Fruit fly (Drosophila melanogaster): ENCODE measurements around the gene yata.

Gene yata

DNA sequence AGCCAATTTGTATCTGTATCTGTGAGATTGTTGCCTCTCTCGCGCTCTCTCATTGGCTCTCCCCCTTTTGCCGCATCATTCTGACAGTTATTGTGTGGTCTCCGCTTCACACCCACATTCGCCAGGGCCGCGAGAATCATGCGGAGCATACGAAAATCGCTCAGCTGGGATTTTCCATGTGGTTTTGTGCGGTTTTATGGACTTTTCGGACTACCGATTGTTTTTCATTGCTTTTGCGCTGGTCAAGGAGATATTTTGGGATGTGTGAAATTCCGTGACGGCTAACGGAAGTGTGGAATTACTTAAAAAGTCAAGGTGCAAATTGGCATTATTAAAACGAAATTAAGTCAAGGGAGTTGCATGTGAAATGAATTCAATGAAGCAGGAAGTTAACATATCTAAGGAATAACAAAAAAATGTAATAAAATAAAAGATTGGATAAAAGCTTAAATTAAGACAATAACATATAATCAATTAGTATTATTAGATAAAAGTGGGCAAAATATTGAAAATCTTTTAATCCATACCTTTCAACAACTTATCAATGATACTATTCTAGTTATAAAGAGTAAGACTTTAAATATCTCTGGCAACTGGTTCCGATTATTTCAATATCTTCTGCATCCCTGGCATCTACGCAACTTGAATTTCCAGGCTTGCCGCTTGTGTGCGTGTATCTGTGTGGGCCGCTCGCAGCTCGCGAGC is 23.2 kb downstream of the yata start (continued):
- no peak for TF ChIP-seq CG17612 (GFP tag; IDR thresholded peaks at IDR 0.05)
- TF ChIP-seq tll (GFP tag; optimal IDR thresholded peaks at IDR 0.05), result no peak
- TF ChIP-seq exex (tag; optimal IDR thresholded peaks at IDR 0.05), result no peak
- no peak for TF ChIP-seq ato (GFP tag; IDR thresholded peaks at IDR 0.05; ENCODE audit: partially characterized antibody)
- TF ChIP-seq slou (GFP tag; optimal IDR thresholded peaks at IDR 0.05), result no peak
- no peak for TF ChIP-seq Dfd (GFP tag; optimal IDR thresholded peaks at IDR 0.05)
- peak; percentile 62 for TF ChIP-seq tio (GFP tag; optimal IDR thresholded peaks at IDR 0.05)
- TF ChIP-seq NC2β (GFP tag; optimal IDR thresholded peaks at IDR 0.05), result no peak
- TF ChIP-seq pros (GFP tag; optimal IDR thresholded peaks at IDR 0.05), result no peak
- no peak for TF ChIP-seq HmgD (GFP tag; optimal IDR thresholded peaks at IDR 0.05)
- TF ChIP-seq Opbp (GFP tag; IDR thresholded peaks at IDR 0.05; ENCODE audit: partially characterized antibody), result no peak
- no peak for TF ChIP-seq CG4282 (GFP tag; optimal IDR thresholded peaks at IDR 0.05)
- TF ChIP-seq Aef1 (GFP tag; IDR thresholded peaks at IDR 0.05), result 0 out of 3 replicates have a peak, but pooled peaks have one; percentile 11
- peak; percentile 82 for TF ChIP-seq row (GFP tag; IDR thresholded peaks at IDR 0.05)
- no peak for TF ChIP-seq D (optimal IDR thresholded peaks at IDR 0.05)
- TF ChIP-seq D (GFP tag; optimal IDR thresholded peaks at IDR 0.05), result peak; percentile 6
- no peak for TF ChIP-seq hkb (optimal IDR thresholded peaks at IDR 0.05)
- no peak for TF ChIP-seq hkb (GFP tag; IDR thresholded peaks at IDR 0.05)
- no peak for TF ChIP-seq CG7745 (tag; optimal IDR thresholded peaks at IDR 0.05)
- TF ChIP-seq Taf1 (GFP tag; IDR thresholded peaks at IDR 0.05), result no peak
- no peak for TF ChIP-seq p53 (GFP tag; optimal IDR thresholded peaks at IDR 0.05)
- no peak for TF ChIP-seq CG7271 (tag; optimal IDR thresholded peaks at IDR 0.05)
- no peak for TF ChIP-seq Ada2b (GFP tag; IDR thresholded peaks at IDR 0.05)
- peak; percentile 61 for TF ChIP-seq CG8359 (GFP tag; optimal IDR thresholded peaks at IDR 0.05; ENCODE audit: borderline replicate concordance)
- TF ChIP-seq CG32532 (GFP tag; IDR thresholded peaks at IDR 0.05), result no peak
- TF ChIP-seq nau (GFP tag; optimal IDR thresholded peaks at IDR 0.05), result no peak
- TF ChIP-seq CG6254 (GFP tag; optimal IDR thresholded peaks at IDR 0.05), result no peak
- no peak for TF ChIP-seq CG10959 (GFP tag; IDR thresholded peaks at IDR 0.05)
- no peak for TF ChIP-seq Optix (GFP tag; IDR thresholded peaks at IDR 0.05)
- TF ChIP-seq gsb (GFP tag; IDR thresholded peaks at IDR 0.05), result no peak
- no peak for TF ChIP-seq CG18764 (GFP tag; optimal IDR thresholded peaks at IDR 0.05)
- TF ChIP-seq dpn (GFP tag; optimal IDR thresholded peaks at IDR 0.05), result peak in 1 of 2 experiments; percentile 49
- TF ChIP-seq sens (GFP tag), result peak; percentile 91
- TF ChIP-seq CG4707 (GFP tag; optimal IDR thresholded peaks at IDR 0.05), result no peak
- TF ChIP-seq Adf1 (GFP tag; IDR thresholded peaks at IDR 0.05), result no peak
- peak; percentile 42; the same call in 3 of the 4 replicates for TF ChIP-seq Gug (GFP tag; IDR thresholded peaks at IDR 0.05)
- TF ChIP-seq CG11560 (tag; IDR thresholded peaks at IDR 0.05), result no peak
- TF ChIP-seq CG16813 (GFP tag; IDR thresholded peaks at IDR 0.05; ENCODE audit: partially characterized antibody), result no peak
- TF ChIP-seq CG15011 (GFP tag; optimal IDR thresholded peaks at IDR 0.05), result peak; percentile 8
- TF ChIP-seq Myb (GFP tag; optimal IDR thresholded peaks at IDR 0.05), result no peak
- TF ChIP-seq ap (GFP tag; IDR thresholded peaks at IDR 0.05), result no peak
- TF ChIP-seq CG1529 (GFP tag; optimal IDR thresholded peaks at IDR 0.05), result no peak
- no peak for TF ChIP-seq CG8388 (GFP tag; optimal IDR thresholded peaks at IDR 0.05)
- no peak for TF ChIP-seq gsb-n (tag; optimal IDR thresholded peaks at IDR 0.05)
- no peak for TF ChIP-seq Dbx (GFP tag; IDR thresholded peaks at IDR 0.05)
- TF ChIP-seq btn (GFP tag; optimal IDR thresholded peaks at IDR 0.05), result no peak
- no peak for TF ChIP-seq CG6854 (GFP tag; optimal IDR thresholded peaks at IDR 0.05)
- no peak for TF ChIP-seq eve (GFP tag; optimal IDR thresholded peaks at IDR 0.05)
- peak; percentile 21 for TF ChIP-seq CG1602 (GFP tag; optimal IDR thresholded peaks at IDR 0.05)
- no peak for TF ChIP-seq mirr (GFP tag; optimal IDR thresholded peaks at IDR 0.05)
- TF ChIP-seq CG10431 (GFP tag; optimal IDR thresholded peaks at IDR 0.05), result no peak

Data from whole organism, embryonic.